Worm (Caenorhabditis elegans): ENCODE measurements around the gene clec-245.

The clec-245 gene

DNA sequence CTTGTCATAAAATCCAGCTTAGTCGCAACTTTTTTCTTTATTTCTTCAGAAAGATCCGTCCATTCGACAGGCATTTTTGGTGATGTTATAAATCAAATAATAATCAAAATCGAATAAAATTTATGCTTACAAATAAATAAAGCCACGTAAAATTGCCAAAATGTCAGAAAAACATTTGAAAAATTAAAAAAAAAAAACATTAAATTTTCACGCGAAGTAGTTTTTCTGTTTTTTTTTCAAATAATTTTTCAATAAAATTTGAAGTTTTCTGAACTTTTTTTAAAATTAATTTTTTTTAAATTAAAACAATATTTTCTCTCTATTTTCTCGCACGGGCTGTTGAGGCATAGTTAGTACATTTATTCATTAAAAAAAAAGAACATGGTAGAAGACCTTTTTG lies 9.6 kb downstream of the clec-245 start, which contains the start of gene C31G12.4:
C31G12.4 (minus strand) TSS at position 101 of the 400 bp plus-strand sequence.
- TF ChIP-seq nhr-19 (GFP tag; conservative IDR thresholded peaks at IDR 0.05), result no peak
- TF ChIP-seq aly-2 (tag; optimal IDR thresholded peaks at IDR 0.05), result no peak
- TF ChIP-seq ceh-90 (tag; optimal IDR thresholded peaks at IDR 0.05), result no peak
- TF ChIP-seq dsc-1 (tag; optimal IDR thresholded peaks at IDR 0.05), result no peak
- TF ChIP-seq nhr-85 (tag), result no peak
- TF ChIP-seq lin-13 (GFP tag; optimal IDR thresholded peaks at IDR 0.05), result no peak
- no peak for TF ChIP-seq unc-98 (GFP tag; IDR thresholded peaks at IDR 0.05)
- TF ChIP-seq dpl-1 (GFP tag; optimal IDR thresholded peaks at IDR 0.05), result no peak
- TF ChIP-seq unc-86 (tag; optimal IDR thresholded peaks at IDR 0.05), result no peak
- TF ChIP-seq ama-1 (optimal IDR thresholded peaks at IDR 0.05), result no peak

DNA sequence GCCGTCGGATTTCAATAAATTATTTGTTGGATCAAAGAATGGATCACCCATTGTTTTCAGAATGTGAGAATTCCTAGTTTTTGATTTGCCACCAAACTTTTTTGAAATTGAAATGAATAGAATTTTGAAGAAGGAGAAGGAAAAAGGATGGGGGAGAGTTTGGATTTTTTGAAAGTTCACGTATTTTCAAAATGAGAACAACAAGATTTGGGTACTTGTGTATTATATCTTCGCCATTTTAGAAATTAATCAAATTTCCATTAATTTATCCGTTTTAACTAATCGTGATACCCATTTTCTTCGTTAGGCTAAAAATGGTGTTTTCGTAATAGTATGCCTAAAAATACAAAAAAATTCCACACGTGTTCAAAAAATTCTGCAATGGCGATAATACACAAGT lies 16.7 kb downstream of the clec-245 start, which contains the start of gene C14A6.8:
C14A6.8 (minus strand) TSS at position 101 of the 400 bp plus-strand sequence.
- TF ChIP-seq dpl-1 (GFP tag; optimal IDR thresholded peaks at IDR 0.05) (no peak), ceh-8 (GFP tag; optimal IDR thresholded peaks at IDR 0.05) (no peak), efl-1 (optimal IDR thresholded peaks at IDR 0.05) (no peak), efl-1 (GFP tag; optimal IDR thresholded peaks at IDR 0.05 in 1 of 2) (peak in 1 of 2 experiments; percentile 34)

DNA sequence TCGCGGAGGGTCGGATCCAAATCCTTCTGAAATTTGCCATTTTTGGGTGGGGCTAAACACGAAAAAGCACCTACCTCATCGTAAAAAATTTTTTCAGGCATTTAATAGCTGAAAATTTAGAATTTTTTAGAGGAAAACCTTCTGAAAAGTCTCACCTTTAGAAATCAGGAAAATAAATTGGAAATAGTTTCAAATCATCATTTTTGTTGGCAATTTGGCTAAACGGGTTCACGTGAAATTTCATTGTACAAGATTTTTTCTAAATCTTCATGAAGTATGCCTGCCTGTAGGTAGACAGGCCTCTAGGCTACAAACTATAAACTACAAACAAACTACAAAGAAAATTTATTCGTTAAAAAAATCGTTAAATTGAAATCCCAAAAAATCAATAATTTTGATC lies 20.0 kb downstream of the clec-245 start, which contains the start of gene C14A6.7:
C14A6.7 (minus strand) TSS at position 101 of the 400 bp plus-strand sequence.
- TF ChIP-seq ceh-82 (tag; optimal IDR thresholded peaks at IDR 0.05) (no peak), lin-39 (tag; optimal IDR thresholded peaks at IDR 0.05) (no peak), unc-30 (tag; optimal IDR thresholded peaks at IDR 0.05) (no peak), F16B12.6 (tag; optimal IDR thresholded peaks at IDR 0.05) (no peak), unc-86 (tag; optimal IDR thresholded peaks at IDR 0.05) (no peak), rnt-1 (tag; optimal IDR thresholded peaks at IDR 0.05) (no peak), pax-3 (tag; optimal IDR thresholded peaks at IDR 0.05) (no peak), mab-9 (GFP tag; IDR thresholded peaks at IDR 0.05) (no peak), mdl-1 (tag; optimal IDR thresholded peaks at IDR 0.05) (no peak)

- no peak for TF ChIP-seq xbp-1 (tag; optimal IDR thresholded peaks at IDR 0.05)
Observed at ce11 chrV:18167161-18167560, 21.1 kb downstream of the clec-245 start, which contains the start of gene C14A6.6. Gene C14A6.6, minus strand, starts transcription at chrV:18167261.

- no peak for TF ChIP-seq ceh-90 (tag; optimal IDR thresholded peaks at IDR 0.05)
- TF ChIP-seq lin-35 (GFP tag; optimal IDR thresholded peaks at IDR 0.05), result no peak
- no peak for TF ChIP-seq ceh-82 (tag; optimal IDR thresholded peaks at IDR 0.05)
- no peak for TF ChIP-seq unc-86 (tag; optimal IDR thresholded peaks at IDR 0.05)
- no peak for TF ChIP-seq snpc-4 (tag; optimal IDR thresholded peaks at IDR 0.05)
- TF ChIP-seq tlp-1 (tag; optimal IDR thresholded peaks at IDR 0.05), result no peak
- no peak for TF ChIP-seq blmp-1 (tag; optimal IDR thresholded peaks at IDR 0.05)
- no peak for TF ChIP-seq nhr-71 (tag; optimal IDR thresholded peaks at IDR 0.05)
- TF ChIP-seq grh-1 (GFP tag; IDR thresholded peaks at IDR 0.05), result no peak
- TF ChIP-seq mab-9 (GFP tag; IDR thresholded peaks at IDR 0.05), result no peak
Observed at ce11 chrV:18164758-18165157, 23.5 kb downstream of the clec-245 start, which contains the start of gene C14A6.5. Gene C14A6.5, minus strand, starts transcription at chrV:18164858.

DNA sequence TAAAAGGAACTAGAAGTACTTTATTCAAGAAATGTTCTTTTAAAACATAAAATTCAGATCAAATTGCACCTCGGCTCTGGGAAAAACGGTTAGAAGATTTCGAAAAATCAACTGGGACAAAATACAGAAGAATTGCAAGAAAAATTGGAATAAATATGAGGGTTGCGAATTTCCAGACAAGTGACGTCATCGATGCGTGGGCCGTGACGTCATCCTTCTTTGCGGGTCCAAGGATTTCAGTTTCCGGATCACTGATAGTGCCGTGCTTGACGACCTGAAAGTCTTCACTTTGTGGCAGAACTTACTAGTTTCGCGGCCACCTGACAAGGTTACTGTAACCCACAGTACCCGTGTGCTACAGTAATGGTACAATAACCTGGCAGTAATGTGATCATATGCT lies 24.8 kb downstream of the clec-245 start:
- TF ChIP-seq nhr-84 (tag; optimal IDR thresholded peaks at IDR 0.05) (no peak), lin-15B (tag; optimal IDR thresholded peaks at IDR 0.05) (no peak), isw-1 (GFP tag; IDR thresholded peaks at IDR 0.05) (no peak), fkh-10 (GFP tag; optimal IDR thresholded peaks at IDR 0.05) (no peak), nhr-237 (tag; optimal IDR thresholded peaks at IDR 0.05) (no peak), F16B12.6 (tag; optimal IDR thresholded peaks at IDR 0.05) (no peak), zip-4 (GFP tag; optimal IDR thresholded peaks at IDR 0.05) (no peak), ceh-8 (GFP tag; optimal IDR thresholded peaks at IDR 0.05) (no peak), lir-3 (tag; optimal IDR thresholded peaks at IDR 0.05; ENCODE audit: poor library complexity) (no peak), unc-62 (GFP tag; optimal IDR thresholded peaks at IDR 0.05) (no peak), xbp-1 (tag; optimal IDR thresholded peaks at IDR 0.05) (no peak), lin-35 (GFP tag; optimal IDR thresholded peaks at IDR 0.05) (no peak), nhr-20 (tag; optimal IDR thresholded peaks at IDR 0.05) (no peak), dsc-1 (tag; optimal IDR thresholded peaks at IDR 0.05) (no peak), nhr-90 (tag; optimal IDR thresholded peaks at IDR 0.05; ENCODE audit: poor library complexity) (no peak), tlp-1 (tag; optimal IDR thresholded peaks at IDR 0.05) (no peak), elt-2 (tag; optimal IDR thresholded peaks at IDR 0.05) (no peak)
